Worm (Caenorhabditis elegans): Measurements from ENCODE around the gene slc-25A18.1.

DNA sequence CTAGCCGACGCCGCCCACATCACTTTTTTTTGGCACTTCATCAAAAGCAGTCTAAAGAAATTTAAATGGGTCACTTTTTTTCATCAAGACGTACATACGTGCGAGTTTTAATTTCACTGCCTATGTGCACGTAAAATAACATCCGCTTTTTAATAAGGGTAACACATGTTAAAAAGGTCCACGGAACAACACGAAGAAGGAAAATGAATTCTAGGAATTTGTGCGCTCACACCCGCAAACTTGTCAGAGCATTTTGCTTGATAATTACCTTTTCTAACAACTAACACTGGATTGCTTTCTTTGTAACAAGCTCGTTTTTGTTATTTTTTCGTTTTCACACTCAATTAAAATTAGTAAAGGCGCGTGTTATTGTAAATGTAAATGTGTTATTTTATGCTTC, 5.0 kb upstream of the slc-25A18.1 start:
- TF ChIP-seq tbx-2 (tag; optimal IDR thresholded peaks at IDR 0.05): no peak
- TF ChIP-seq nhr-12 (tag; optimal IDR thresholded peaks at IDR 0.05): no peak
- TF ChIP-seq eor-1 (tag; optimal IDR thresholded peaks at IDR 0.05): no peak
- no peak for TF ChIP-seq ceh-9 (tag; optimal IDR thresholded peaks at IDR 0.05)
- TF ChIP-seq ZK546.5 (tag; optimal IDR thresholded peaks at IDR 0.05): no peak
- no peak for TF ChIP-seq ama-1 (optimal IDR thresholded peaks at IDR 0.05)
- TF ChIP-seq nhr-28 (tag; optimal IDR thresholded peaks at IDR 0.05): no peak
- TF ChIP-seq ztf-11 (tag; optimal IDR thresholded peaks at IDR 0.05): no peak
- TF ChIP-seq daf-12 (tag; optimal IDR thresholded peaks at IDR 0.05): no peak

All from whole organism, L3 larva.